Fruit fly (Drosophila melanogaster) whole organism, embryonic: Measurements from ENCODE around the gene ninaG.

Experiments
- CG10274 ChIP-seq: fragments of 200-800 bp; sonication (Bioruptor generic); optimal IDR thresholded peaks from 3 replicates; lab custom pipeline; 2017; ENCODE audit warnings: missing biosample characterization, mild to moderate bottlenecking, missing genetic modification characterization
- CG10431 ChIP-seq: fragments of 200-800 bp; sonication (Bioruptor generic); optimal IDR thresholded peaks from 3 replicates; lab custom pipeline; 2018; ENCODE audit warnings: missing biosample characterization, mild to moderate bottlenecking, missing genetic modification characterization
- CG12104 ChIP-seq: fragments of 200-800 bp; sonication (Bioruptor generic); optimal IDR thresholded peaks from 3 replicates; lab custom pipeline; 2016; ENCODE audit warnings: missing biosample characterization, missing genetic modification characterization
- CG12942 ChIP-seq: fragments of 200-800 bp; sonication (Bioruptor generic); optimal IDR thresholded peaks from 3 replicates; lab custom pipeline; 2016; ENCODE audit warnings: missing biosample characterization, missing genetic modification characterization
- CG16813 ChIP-seq: fragments of 200-800 bp; sonication (Bioruptor generic); IDR thresholded peaks from 3 replicates; pipeline ENCODE4 v1.3.6; 2022; ENCODE audit warnings: missing biosample characterization, missing genetic modification characterization; ENCODE audit not compliant: partially characterized antibody
- CG16815 ChIP-seq: fragments of 200-800 bp; sonication (Bioruptor generic); optimal IDR thresholded peaks from 3 replicates; lab custom pipeline; 2017; ENCODE audit warnings: missing biosample characterization, mild to moderate bottlenecking, missing genetic modification characterization
- CG17385 ChIP-seq: fragments of 200-800 bp; sonication (Bioruptor generic); optimal IDR thresholded peaks from 3 replicates; lab custom pipeline; 2018; ENCODE audit warnings: missing biosample characterization, mild to moderate bottlenecking, missing genetic modification characterization
- CG1832 ChIP-seq: fragments of 200-800 bp; sonication (Bioruptor generic); optimal IDR thresholded peaks from 2 replicates; lab custom pipeline; 2017; ENCODE audit warnings: missing biosample characterization, mild to moderate bottlenecking, missing genetic modification characterization, inconsistent platforms
- CG18476 ChIP-seq: fragments of 200-800 bp; sonication (Bioruptor generic); optimal IDR thresholded peaks from 2 replicates; lab custom pipeline; 2016; ENCODE audit warnings: missing biosample characterization, mild to moderate bottlenecking, missing genetic modification characterization
- CG2129 ChIP-seq: fragments of 200-800 bp; sonication (Bioruptor generic); IDR thresholded peaks from 2 replicates; pipeline ENCODE4 v1.3.6; 2022; ENCODE audit warnings: missing biosample characterization, missing genetic modification characterization; ENCODE audit not compliant: partially characterized antibody
- CG2202 ChIP-seq: fragments of 200-800 bp; sonication (Bioruptor generic); optimal IDR thresholded peaks from 2 replicates; lab custom pipeline; 2018; ENCODE audit warnings: missing biosample characterization, mild to moderate bottlenecking, missing genetic modification characterization
- CG2889 ChIP-seq: fragments of 200-800 bp; sonication (Bioruptor generic); IDR thresholded peaks from 3 replicates; pipeline ENCODE4 v1.3.6; 2022; ENCODE audit warnings: missing biosample characterization, missing genetic modification characterization
- CG30403 ChIP-seq: fragments of 200-800 bp; sonication (Bioruptor generic); optimal IDR thresholded peaks from 3 replicates; lab custom pipeline; 2016; ENCODE audit warnings: missing biosample characterization, missing genetic modification characterization
- CG33213 ChIP-seq: fragments of 200-800 bp; sonication (Bioruptor generic); optimal IDR thresholded peaks from 3 replicates; lab custom pipeline; 2016; ENCODE audit warnings: missing biosample characterization, missing genetic modification characterization
- CG3847 ChIP-seq: fragments of 200-800 bp; sonication (Bioruptor generic); IDR thresholded peaks from 2 replicates; pipeline ENCODE4 v1.3.6; 2022; ENCODE audit warnings: missing biosample characterization, missing genetic modification characterization
- CG3995 ChIP-seq: fragments of 200-800 bp; sonication (Bioruptor generic); optimal IDR thresholded peaks from 3 replicates; lab custom pipeline; 2016; ENCODE audit warnings: missing biosample characterization, missing genetic modification characterization
- CG4282 ChIP-seq: fragments of 200-800 bp; sonication (Bioruptor generic); optimal IDR thresholded peaks from 2 replicates; lab custom pipeline; 2016; ENCODE audit warnings: missing biosample characterization, missing genetic modification characterization
- CG4360 ChIP-seq: fragments of 200-800 bp; sonication (Bioruptor generic); IDR thresholded peaks from 2 replicates; pipeline ENCODE4 v1.3.6; 2022; ENCODE audit warnings: missing biosample characterization, missing genetic modification characterization
- CG43689 ChIP-seq: fragments of 200-800 bp; sonication (Bioruptor generic); IDR thresholded peaks from 2 replicates; pipeline ENCODE4 v1.3.6; 2022; ENCODE audit warnings: missing biosample characterization, missing genetic modification characterization
- CG4730 ChIP-seq: fragments of 200-800 bp; sonication (Bioruptor generic); IDR thresholded peaks from 2 replicates; pipeline ENCODE4 v1.3.6; 2022; ENCODE audit warnings: missing biosample characterization, missing genetic modification characterization
- CG4854 ChIP-seq: fragments of 200-800 bp; sonication (Bioruptor generic); optimal IDR thresholded peaks from 2 replicates; lab custom pipeline; 2016; ENCODE audit warnings: missing biosample characterization, missing genetic modification characterization, inconsistent platforms
- CG8089 ChIP-seq: fragments of 200-800 bp; sonication (Bioruptor generic); optimal IDR thresholded peaks from 3 replicates; lab custom pipeline; 2016; ENCODE audit warnings: missing biosample characterization, missing genetic modification characterization
- CG8478 ChIP-seq: fragments of >200 bp; optimal IDR thresholded peaks from 2 replicates; lab custom pipeline; 2018
- CG8765 ChIP-seq: fragments of 200-800 bp; sonication (Bioruptor generic); IDR thresholded peaks from 2 replicates; pipeline ENCODE4 v1.3.6; 2022; ENCODE audit warnings: missing biosample characterization, missing genetic modification characterization
- H2.0 ChIP-seq: fragments of 200-800 bp; sonication (Bioruptor generic); IDR thresholded peaks from 2 replicates; pipeline ENCODE4 v1.3.6; 2022; ENCODE audit warnings: missing biosample characterization, missing genetic modification characterization
- HLHmδ ChIP-seq: fragments of 200-800 bp; sonication (Bioruptor generic); optimal IDR thresholded peaks from 2 replicates; lab custom pipeline; 2018; ENCODE audit warnings: missing biosample characterization, mild to moderate bottlenecking, missing genetic modification characterization, moderate library complexity
- Hmr ChIP-seq: fragments of 200-800 bp; sonication (Bioruptor generic); optimal IDR thresholded peaks from 3 replicates; lab custom pipeline; 2017; ENCODE audit warnings: mild to moderate bottlenecking, missing biosample characterization, missing genetic modification reagents, missing genetic modification characterization
- Hr51 ChIP-seq, 2 experiments: fragments of 200-800 bp; sonication (Bioruptor generic); optimal IDR thresholded peaks; 2 replicates in 1 of 2; 3 replicates in 1 of 2; lab custom pipeline; 2016 to 2018; ENCODE audit warnings: missing biosample characterization in 2 of 2, missing genetic modification characterization in 2 of 2, mild to moderate bottlenecking in 1 of 2, moderate library complexity in 1 of 2
- Hsf ChIP-seq: fragments of 200-800 bp; sonication (Bioruptor generic); optimal IDR thresholded peaks from 3 replicates; lab custom pipeline; 2016; ENCODE audit warnings: missing biosample characterization, missing genetic modification characterization
- MESR4 ChIP-seq: fragments of 200-800 bp; sonication (Bioruptor generic); optimal IDR thresholded peaks from 2 replicates; lab custom pipeline; 2018; ENCODE audit warnings: missing biosample characterization, mild to moderate bottlenecking, missing genetic modification characterization, moderate library complexity
- Mad ChIP-seq: fragments of 200-800 bp; sonication (Bioruptor generic); optimal IDR thresholded peaks from 2 replicates; lab custom pipeline; 2016; ENCODE audit warnings: missing biosample characterization, missing genetic modification characterization
- Mrtf ChIP-seq: fragments of 200-800 bp; sonication (Bioruptor generic); IDR thresholded peaks from 3 replicates; pipeline ENCODE4 v1.3.6; 2022; ENCODE audit warnings: missing biosample characterization, missing genetic modification characterization
- Nf-YA ChIP-seq: fragments of 200-800 bp; sonication (Bioruptor generic); IDR thresholded peaks from 2 replicates; pipeline ENCODE4 v1.3.6; 2022; ENCODE audit warnings: missing biosample characterization, missing genetic modification characterization
- Poxn ChIP-seq: fragments of 200-800 bp; sonication (Bioruptor generic); IDR thresholded peaks from 2 replicates; pipeline ENCODE4 v1.3.6; 2022; ENCODE audit warnings: missing biosample characterization, missing genetic modification characterization
- Ssrp ChIP-seq: fragments of 200-800 bp; sonication (Bioruptor generic); optimal IDR thresholded peaks from 2 replicates; lab custom pipeline; 2018; ENCODE audit warnings: missing biosample characterization, mild to moderate bottlenecking, missing genetic modification characterization, moderate library complexity
- Taf1 ChIP-seq: fragments of 200-800 bp; sonication (Bioruptor generic); IDR thresholded peaks from 2 replicates; pipeline ENCODE4 v1.3.6; 2022; ENCODE audit warnings: missing biosample characterization, missing genetic modification characterization
- al ChIP-seq: fragments of 200-800 bp; sonication (Bioruptor generic); IDR thresholded peaks from 2 replicates; pipeline ENCODE4 v1.3.6; 2022; ENCODE audit warnings: missing biosample characterization, missing genetic modification characterization
- ash1 ChIP-seq: fragments of 200-800 bp; sonication (Bioruptor generic); optimal IDR thresholded peaks from 2 replicates; lab custom pipeline; 2018; ENCODE audit warnings: missing biosample characterization, mild to moderate bottlenecking, missing genetic modification characterization
- btn ChIP-seq: fragments of 200-800 bp; sonication (Bioruptor generic); optimal IDR thresholded peaks from 2 replicates; lab custom pipeline; 2016; ENCODE audit warnings: missing biosample characterization, missing genetic modification characterization
- caup ChIP-seq: fragments of 200-800 bp; sonication (Bioruptor generic); optimal IDR thresholded peaks from 3 replicates; lab custom pipeline; 2017; ENCODE audit warnings: missing biosample characterization, mild to moderate bottlenecking, missing genetic modification characterization, moderate library complexity; ENCODE audit not compliant: severe bottlenecking
- chinmo ChIP-seq: fragments of 200-800 bp; sonication (Bioruptor generic); IDR thresholded peaks from 4 replicates; pipeline ENCODE4 v1.3.6; 2022; ENCODE audit warnings: missing biosample characterization, missing genetic modification characterization; ENCODE audit not compliant: partially characterized antibody
- disco-r ChIP-seq: fragments of 200-800 bp; sonication (Bioruptor generic); optimal IDR thresholded peaks from 2 replicates; lab custom pipeline; 2016; ENCODE audit warnings: missing biosample characterization, missing genetic modification characterization
- gcm ChIP-seq: fragments of 200-800 bp; sonication (Bioruptor generic); optimal IDR thresholded peaks from 2 replicates; lab custom pipeline; 2019; ENCODE audit warnings: missing biosample characterization, mild to moderate bottlenecking, missing genetic modification characterization, moderate library complexity
- gt ChIP-seq: fragments of 200-800 bp; sonication (Bioruptor generic); IDR thresholded peaks from 2 replicates; pipeline ENCODE4 v1.3.6; 2022; ENCODE audit warnings: missing biosample characterization, missing genetic modification characterization
- oc ChIP-seq: fragments of 200-800 bp; sonication (Bioruptor generic); optimal IDR thresholded peaks from 2 replicates; lab custom pipeline; 2018; ENCODE audit warnings: missing biosample characterization, mild to moderate bottlenecking, missing genetic modification characterization, moderate library complexity
- odd ChIP-seq: fragments of 200-800 bp; sonication (Bioruptor generic); optimal IDR thresholded peaks from 2 replicates; lab custom pipeline; 2017; ENCODE audit warnings: missing biosample characterization, mild to moderate bottlenecking, missing genetic modification characterization
- pita ChIP-seq: fragments of 200-800 bp; sonication (Bioruptor generic); optimal IDR thresholded peaks from 2 replicates; lab custom pipeline; 2017; ENCODE audit warnings: missing biosample characterization, mild to moderate bottlenecking, missing genetic modification characterization
- sens-2 ChIP-seq: fragments of 200-800 bp; sonication (Bioruptor generic); IDR thresholded peaks from 2 replicates; pipeline ENCODE4 v1.3.6; 2022; ENCODE audit warnings: missing biosample characterization, missing genetic modification characterization
- sqz ChIP-seq: fragments of 200-800 bp; sonication (Bioruptor generic); optimal IDR thresholded peaks from 3 replicates; lab custom pipeline; 2018; ENCODE audit warnings: missing biosample characterization, mild to moderate bottlenecking, missing genetic modification characterization
- tgo ChIP-seq: fragments of 200-800 bp; sonication (Bioruptor generic); IDR thresholded peaks from 3 replicates; pipeline ENCODE4 v1.3.6; 2022; ENCODE audit warnings: missing biosample characterization, missing genetic modification characterization
- unc-4 ChIP-seq: fragments of 200-800 bp; sonication (Bioruptor generic); IDR thresholded peaks from 2 replicates; pipeline ENCODE4 v1.3.6; 2022; ENCODE audit warnings: missing biosample characterization, missing genetic modification characterization; ENCODE audit not compliant: partially characterized antibody

ninaG gene

DNA sequence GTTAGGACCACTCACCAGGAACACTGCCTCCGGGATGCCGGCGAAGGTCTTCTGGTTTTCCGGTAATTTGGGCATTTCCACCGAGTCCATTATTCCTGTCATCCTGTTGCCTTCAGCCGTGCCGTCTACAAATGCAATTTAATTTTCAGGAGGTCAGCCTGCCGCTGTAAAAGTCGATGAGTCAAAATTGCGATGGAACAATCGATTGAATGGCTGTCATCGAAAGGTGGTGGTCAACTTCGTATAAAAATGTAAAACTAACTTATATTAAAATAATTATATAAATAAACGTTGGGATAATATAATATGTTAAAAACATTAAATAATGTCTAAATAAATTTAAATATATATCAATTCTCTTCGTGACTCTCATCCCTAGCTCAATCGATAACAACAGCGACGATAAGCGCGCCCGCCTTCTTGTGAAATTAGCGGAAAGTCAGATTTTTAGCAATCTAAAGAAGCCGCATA is 11.8 kb downstream of the ninaG start, which contains the start of the genes mgr and Irbp (continued):
- TF ChIP-seq chinmo (GFP tag; lab: Robert Waterston, UW) = no peak
- peak; percentile 90 for TF ChIP-seq CG8765 (GFP tag; lab: Robert Waterston, UW)
- TF ChIP-seq CG33213 (GFP tag; lab: Kevin White, UChicago) = no peak
- TF ChIP-seq CG3995 (GFP tag; lab: Kevin White, UChicago) = peak; percentile 40
- peak; percentile 93 for TF ChIP-seq Ssrp
- no peak for TF ChIP-seq pita (GFP tag; lab: Kevin White, UChicago)
- TF ChIP-seq CG8089 = no peak
- peak; percentile 64 for TF ChIP-seq CG4360 (GFP tag; lab: Robert Waterston, UW)
- TF ChIP-seq H2.0 (GFP tag; lab: Robert Waterston, UW) = peak; percentile 92
- peak; percentile 83 for TF ChIP-seq CG2202
- peak; percentile 93 for TF ChIP-seq Hmr (GFP tag; lab: Kevin White, UChicago)
- peak; percentile 77 for TF ChIP-seq sens-2 (GFP tag; lab: Robert Waterston, UW)
- peak; percentile 78 to 91 for TF ChIP-seq Hr51 (GFP tag; optimal IDR thresholded peaks at IDR 0.05; lab: Kevin White, UChicago)
- TF ChIP-seq HLHmδ (GFP tag; lab: Kevin White, UChicago) = no peak
- peak; percentile 90 for TF ChIP-seq CG4730 (GFP tag; lab: Robert Waterston, UW)
- peak; percentile 85; the same call in 1 of the 2 replicates for TF ChIP-seq Nf-YA (GFP tag; lab: Robert Waterston, UW)
- TF ChIP-seq Poxn = peak; percentile 82
- TF ChIP-seq odd = peak; percentile 81
- no peak for TF ChIP-seq CG4282 (GFP tag; lab: Kevin White, UChicago)
- peak; percentile 35 for TF ChIP-seq Mad
- peak; percentile 83 for TF ChIP-seq CG16813 (GFP tag; lab: Robert Waterston, UW)
- no peak for TF ChIP-seq btn (GFP tag; lab: Kevin White, UChicago)
- TF ChIP-seq CG8478 = no peak
- peak; percentile 94 for TF ChIP-seq caup (GFP tag; lab: Kevin White, UChicago)
- TF ChIP-seq CG3847 = peak; percentile 95
- no peak for TF ChIP-seq CG10274 (GFP tag; lab: Kevin White, UChicago)
- TF ChIP-seq gcm = peak; percentile 93
- TF ChIP-seq CG4854 (GFP tag; lab: Kevin White, UChicago) = no peak
- peak; percentile 78 for TF ChIP-seq CG43689 (GFP tag; lab: Robert Waterston, UW)
- TF ChIP-seq CG1832 (GFP tag; lab: Kevin White, UChicago) = no peak
- TF ChIP-seq CG12104 (GFP tag; lab: Kevin White, UChicago) = peak; percentile 89
- peak; percentile 96 for TF ChIP-seq tgo
- TF ChIP-seq ash1 (GFP tag; lab: Kevin White, UChicago) = peak; percentile 36
- TF ChIP-seq disco-r (GFP tag; lab: Kevin White, UChicago) = no peak
- peak; percentile 91 for TF ChIP-seq Taf1 (GFP tag; lab: Robert Waterston, UW)
- TF ChIP-seq CG2889 (GFP tag; lab: Robert Waterston, UW) = peak; percentile 78; the same call in 2 of the 3 replicates
- peak; percentile 73 for TF ChIP-seq gt (GFP tag; lab: Robert Waterston, UW)
- TF ChIP-seq CG16815 (GFP tag; lab: Kevin White, UChicago) = peak; percentile 75
- peak; percentile 95 for TF ChIP-seq al (GFP tag; lab: Robert Waterston, UW)
- TF ChIP-seq CG18476 (GFP tag; lab: Kevin White, UChicago) = peak; percentile 80
- TF ChIP-seq CG30403 (GFP tag; lab: Kevin White, UChicago) = peak; percentile 92
- TF ChIP-seq sqz (GFP tag; lab: Kevin White, UChicago) = no peak
- peak; percentile 79 for TF ChIP-seq CG2129 (GFP tag; lab: Robert Waterston, UW)
- no peak; the same call in 2 of the 3 replicates for TF ChIP-seq Mrtf (GFP tag; lab: Robert Waterston, UW)
- no peak for TF ChIP-seq oc
- peak; percentile 88 for TF ChIP-seq CG12942 (GFP tag; lab: Kevin White, UChicago)
- TF ChIP-seq MESR4 (GFP tag; lab: Kevin White, UChicago) = peak; percentile 73
- peak; percentile 83 for TF ChIP-seq unc-4 (GFP tag; lab: Robert Waterston, UW)
- peak; percentile 73 for TF ChIP-seq CG10431 (GFP tag; lab: Kevin White, UChicago)
- peak; percentile 86 for TF ChIP-seq CG17385 (GFP tag; lab: Kevin White, UChicago)
- TF ChIP-seq Hsf = peak; percentile 50
